Worm (Caenorhabditis elegans) whole organism, early embryonic: ENCODE results near the gene F45E4.6.

Experiments used
- B0310.2 ChIP-seq: sonication (generic microtip); optimal IDR thresholded peaks from 2 replicates; lab custom pipeline; 2016; ENCODE audit warnings: mild to moderate bottlenecking, missing genetic modification characterization, missing compliant biosample characterization
- F13C5.2 ChIP-seq: sonication (generic microtip); optimal IDR thresholded peaks from 2 replicates; lab custom pipeline; 2017; ENCODE audit warnings: mild to moderate bottlenecking, missing genetic modification characterization, inconsistent platforms, missing compliant biosample characterization
- aly-1 ChIP-seq: sonication (generic microtip); optimal IDR thresholded peaks from 2 replicates; lab custom pipeline; 2016; ENCODE audit warnings: missing genetic modification characterization, missing compliant biosample characterization
- ama-1 ChIP-seq: fragments of 150-350 bp; optimal IDR thresholded peaks from 2 replicates; lab custom pipeline; 2014
- ceh-13 ChIP-seq: fragments of 200-800 bp; sonication (Bioruptor generic); optimal IDR thresholded peaks from 2 replicates; lab custom pipeline; 2018; ENCODE audit warnings: mild to moderate bottlenecking, missing genetic modification characterization, missing compliant biosample characterization
- ceh-36 ChIP-seq: sonication (generic microtip); optimal IDR thresholded peaks from 2 replicates; lab custom pipeline; 2016; ENCODE audit warnings: missing genetic modification characterization, inconsistent platforms, missing compliant biosample characterization
- ets-7 ChIP-seq: sonication (generic microtip); optimal IDR thresholded peaks from 2 replicates; lab custom pipeline; 2016; ENCODE audit warnings: missing genotype, missing genetic modification characterization, missing compliant biosample characterization
- flt-1 ChIP-seq: fragments of 200-800 bp; sonication (Bioruptor generic); IDR thresholded peaks from 2 replicates; pipeline ENCODE4 v1.3.6; 2022; ENCODE audit warnings: missing genetic modification characterization, missing compliant biosample characterization
- hmbx-1 ChIP-seq: sonication (generic microtip); optimal IDR thresholded peaks from 2 replicates; lab custom pipeline; 2016; ENCODE audit warnings: mild to moderate bottlenecking, missing genetic modification characterization, missing compliant biosample characterization
- hmg-4 ChIP-seq: fragments of 200-800 bp; sonication (Bioruptor generic); optimal IDR thresholded peaks from 2 replicates; lab custom pipeline; 2018; ENCODE audit warnings: mild to moderate bottlenecking, missing genetic modification characterization, missing compliant biosample characterization
- hnd-1 ChIP-seq: sonication (generic microtip); optimal IDR thresholded peaks from 2 replicates; lab custom pipeline; 2016; ENCODE audit warnings: missing genetic modification characterization, missing compliant biosample characterization
- pes-1 ChIP-seq: fragments of 200-800 bp; sonication (Bioruptor generic); IDR thresholded peaks from 2 replicates; pipeline ENCODE4 v1.3.6; 2022; ENCODE audit warnings: missing genetic modification reagents, missing genetic modification characterization, missing compliant biosample characterization
- scrt-1 ChIP-seq: fragments of 200-800 bp; sonication (Bioruptor generic); IDR thresholded peaks from 2 replicates; pipeline ENCODE4 v1.3.6; 2022; ENCODE audit warnings: missing genetic modification characterization, missing compliant biosample characterization
- sea-1 ChIP-seq: fragments of 200-800 bp; sonication (Bioruptor generic); conservative IDR thresholded peaks from 2 replicates; pipeline ENCODE4 v1.3.6; 2022; ENCODE audit warnings: missing genetic modification characterization, missing compliant biosample characterization
- tbx-11 ChIP-seq: fragments of 200-800 bp; sonication (Bioruptor generic); IDR thresholded peaks from 2 replicates; pipeline ENCODE4 v1.3.6; 2022; ENCODE audit warnings: missing genetic modification characterization, missing compliant biosample characterization
- tbx-37 ChIP-seq: fragments of 200-800 bp; sonication (Bioruptor generic); conservative IDR thresholded peaks from 2 replicates; pipeline ENCODE4 v1.3.6; 2022; ENCODE audit warnings: missing genetic modification reagents, missing genetic modification characterization, missing compliant biosample characterization
- tra-4 ChIP-seq: sonication (generic microtip); optimal IDR thresholded peaks from 2 replicates; lab custom pipeline; 2017; ENCODE audit warnings: missing genetic modification characterization, missing compliant biosample characterization

F45E4.6 gene

ce11 chrIV:7632535-7632934, at the start of gene F45E4.6:
TSS of gene F45E4.6 (minus strand) at chrIV:7632548.
- TF ChIP-seq ceh-36 (tag; lab: Kevin White, UChicago) (no peak), tra-4 (tag; lab: Kevin White, UChicago) (no peak), tbx-11 (no peak)

- no peak for TF ChIP-seq ama-1 (lab: Kevin White, UChicago)
- no peak for TF ChIP-seq hmbx-1 (tag; lab: Kevin White, UChicago)
- TF ChIP-seq B0310.2 (tag; lab: Kevin White, UChicago), result no peak
- no peak for TF ChIP-seq flt-1 (GFP tag; lab: Robert Waterston, UW)
- no peak for TF ChIP-seq tbx-11
- no peak for TF ChIP-seq pes-1
- no peak for TF ChIP-seq ets-7
- no peak for TF ChIP-seq aly-1 (tag; lab: Kevin White, UChicago)
- no peak for TF ChIP-seq tbx-37 (GFP tag; lab: Robert Waterston, UW)
- TF ChIP-seq tra-4 (tag; lab: Kevin White, UChicago), result no peak
- TF ChIP-seq hmg-4 (GFP tag; lab: Kevin White, UChicago), result no peak
- TF ChIP-seq scrt-1, result no peak
- TF ChIP-seq F13C5.2 (tag; lab: Kevin White, UChicago), result no peak
- TF ChIP-seq ceh-13, result no peak
- no peak for TF ChIP-seq hnd-1 (tag; lab: Kevin White, UChicago)
- TF ChIP-seq sea-1, result no peak
- TF ChIP-seq ceh-36 (tag; lab: Kevin White, UChicago), result no peak
These were observed 46.8 kb upstream of the F45E4.6 start for ce11 chrIV:7679120-7679519.

DNA sequence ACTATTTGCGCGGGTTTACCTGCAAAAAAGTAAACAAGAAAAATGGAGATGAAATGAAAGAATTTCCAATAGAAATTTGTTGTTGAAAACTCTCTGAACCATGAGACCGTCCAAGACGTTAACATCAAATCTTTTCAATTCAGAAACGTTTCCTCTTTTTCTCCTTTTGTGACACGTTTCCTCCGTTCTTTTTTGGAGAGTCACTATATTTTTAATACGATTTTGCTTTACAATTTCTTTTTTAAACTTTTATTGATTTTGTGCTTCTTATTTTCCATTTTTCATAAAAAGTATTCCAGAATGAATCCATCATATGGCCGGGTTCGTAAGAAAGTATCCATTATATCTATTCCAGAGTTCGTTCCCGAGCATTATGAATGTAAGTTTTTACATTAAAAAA, 42.5 kb upstream of the F45E4.6 start, which contains the start of gene itr-1:
TSS of gene itr-1 (plus strand) at position 301 of the 400 bp plus-strand sequence.
- no peak for TF ChIP-seq ceh-13
- no peak for TF ChIP-seq pes-1
- no peak for TF ChIP-seq scrt-1
- TF ChIP-seq F13C5.2 (tag; lab: Kevin White, UChicago), result no peak
- no peak for TF ChIP-seq hmbx-1 (tag; lab: Kevin White, UChicago)
- no peak for TF ChIP-seq flt-1 (GFP tag; lab: Robert Waterston, UW)
- TF ChIP-seq hmg-4 (GFP tag; lab: Kevin White, UChicago), result no peak
- no peak for TF ChIP-seq tra-4 (tag; lab: Kevin White, UChicago)
- TF ChIP-seq ets-7, result no peak
- TF ChIP-seq sea-1, result no peak
- TF ChIP-seq tbx-37 (GFP tag; lab: Robert Waterston, UW), result no peak
- TF ChIP-seq B0310.2 (tag; lab: Kevin White, UChicago), result no peak
- TF ChIP-seq ama-1 (lab: Kevin White, UChicago), result no peak
- TF ChIP-seq ceh-36 (tag; lab: Kevin White, UChicago), result no peak
- no peak for TF ChIP-seq aly-1 (tag; lab: Kevin White, UChicago)

DNA sequence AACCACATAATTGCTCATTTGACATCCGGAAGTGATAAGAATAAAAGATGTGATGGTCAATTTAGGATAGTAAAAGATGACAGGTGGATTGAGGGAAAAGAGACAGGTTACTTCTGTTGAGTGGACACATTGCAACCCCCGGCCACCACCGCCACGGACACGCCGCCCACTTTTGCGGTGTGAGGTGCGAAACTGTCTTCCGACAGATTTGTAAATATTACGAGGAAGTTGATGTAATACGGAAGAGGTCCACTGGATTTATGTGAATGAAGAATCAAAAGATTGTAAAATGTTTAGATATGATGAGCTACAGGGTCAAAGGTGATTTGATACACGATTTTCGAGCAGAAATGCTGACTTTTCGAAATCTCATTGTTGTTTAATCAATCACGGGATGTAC, 40.5 kb upstream of the F45E4.6 start, which contains the start of gene C08G9.2:
TSS of gene C08G9.2 (minus strand) at position 101 of the 400 bp plus-strand sequence.
- TF ChIP-seq aly-1 (tag; lab: Kevin White, UChicago) (no peak), ama-1 (lab: Kevin White, UChicago) (no peak), tra-4 (tag; lab: Kevin White, UChicago) (no peak), tbx-37 (GFP tag; lab: Robert Waterston, UW) (no peak), pes-1 (no peak), B0310.2 (tag; lab: Kevin White, UChicago) (no peak), ets-7 (no peak), hmg-4 (GFP tag; lab: Kevin White, UChicago) (no peak), ceh-36 (tag; lab: Kevin White, UChicago) (no peak), hnd-1 (tag; lab: Kevin White, UChicago) (no peak), hmbx-1 (tag; lab: Kevin White, UChicago) (no peak), flt-1 (GFP tag; lab: Robert Waterston, UW) (no peak), tbx-11 (no peak), ceh-13 (no peak), sea-1 (no peak), scrt-1 (no peak), F13C5.2 (tag; lab: Kevin White, UChicago) (no peak)

DNA sequence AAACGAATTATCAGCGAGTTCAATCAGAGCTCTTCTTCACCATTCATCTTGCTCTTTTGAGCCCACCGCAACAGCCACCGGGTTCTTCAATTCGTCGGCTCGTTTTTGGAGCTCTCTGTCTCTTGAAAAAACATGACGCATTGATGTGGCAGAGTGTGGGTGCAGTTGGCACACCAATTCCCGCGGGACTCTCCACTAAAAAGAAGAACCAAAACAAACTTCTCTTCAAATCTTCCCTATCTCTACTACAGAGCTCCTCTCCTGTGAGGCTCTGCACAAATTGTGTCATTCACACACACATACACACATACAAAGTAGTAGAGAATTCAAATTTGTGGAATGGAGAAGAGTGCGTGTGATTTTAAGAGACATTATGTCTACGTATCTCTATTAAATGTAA, 30.7 kb upstream of the F45E4.6 start:
- TF ChIP-seq scrt-1, result no peak
- no peak for TF ChIP-seq pes-1
- TF ChIP-seq hmg-4 (GFP tag; lab: Kevin White, UChicago), result no peak
- no peak for TF ChIP-seq ceh-36 (tag; lab: Kevin White, UChicago)
- no peak for TF ChIP-seq B0310.2 (tag; lab: Kevin White, UChicago)
- no peak for TF ChIP-seq hnd-1 (tag; lab: Kevin White, UChicago)
- no peak for TF ChIP-seq tra-4 (tag; lab: Kevin White, UChicago)
- no peak for TF ChIP-seq hmbx-1 (tag; lab: Kevin White, UChicago)
- TF ChIP-seq ama-1 (lab: Kevin White, UChicago), result no peak
- TF ChIP-seq ceh-13, result no peak
- no peak for TF ChIP-seq tbx-37 (GFP tag; lab: Robert Waterston, UW)
- TF ChIP-seq F13C5.2 (tag; lab: Kevin White, UChicago), result no peak
- TF ChIP-seq ets-7, result no peak

- no peak for TF ChIP-seq ceh-13
- TF ChIP-seq B0310.2 (tag; lab: Kevin White, UChicago), result no peak
- TF ChIP-seq scrt-1, result no peak
- no peak for TF ChIP-seq F13C5.2 (tag; lab: Kevin White, UChicago)
- TF ChIP-seq tbx-11, result no peak
- TF ChIP-seq aly-1 (tag; lab: Kevin White, UChicago), result no peak
- no peak for TF ChIP-seq ets-7
- no peak for TF ChIP-seq hmbx-1 (tag; lab: Kevin White, UChicago)
- no peak for TF ChIP-seq pes-1
- no peak for TF ChIP-seq flt-1 (GFP tag; lab: Robert Waterston, UW)
- TF ChIP-seq ceh-36 (tag; lab: Kevin White, UChicago), result no peak
- TF ChIP-seq tbx-37 (GFP tag; lab: Robert Waterston, UW), result no peak
- no peak for TF ChIP-seq ama-1 (lab: Kevin White, UChicago)
These were observed 29.2 kb upstream of the F45E4.6 start for ce11 chrIV:7661569-7661968.

DNA sequence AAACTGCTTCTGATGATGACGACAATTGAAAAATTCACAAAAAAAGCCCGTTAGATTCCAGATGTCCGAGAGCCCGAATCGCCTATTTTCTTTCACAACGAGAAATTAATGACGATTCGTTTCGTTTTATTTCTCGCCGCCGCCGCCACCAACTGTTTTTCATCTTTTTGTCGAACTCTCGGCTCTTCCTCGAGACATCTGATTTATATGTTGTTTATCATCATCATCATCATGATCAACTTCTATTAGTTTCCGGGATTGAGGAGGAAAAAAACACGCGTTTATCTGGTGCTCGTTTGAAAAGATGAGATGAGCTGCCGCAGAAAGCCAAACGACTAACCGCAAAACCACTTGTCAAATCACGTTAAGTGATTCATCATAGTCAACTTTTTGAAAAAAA, 27.1 kb upstream of the F45E4.6 start:
- TF ChIP-seq tbx-11 (no peak), pes-1 (no peak), tbx-37 (GFP tag; lab: Robert Waterston, UW) (no peak), B0310.2 (tag; lab: Kevin White, UChicago) (no peak)
